Fruit fly (Drosophila melanogaster) whole organism, embryonic: Measurements from ENCODE around the gene Cp18.

Experiments
- Adf1 ChIP-seq: fragments of 200-800 bp; sonication (Bioruptor generic); IDR thresholded peaks from 2 replicates; pipeline ENCODE4 v1.3.6; 2022; ENCODE audit warnings: missing biosample characterization, missing genetic modification characterization
- Aef1 ChIP-seq: fragments of 200-800 bp; sonication (Bioruptor generic); IDR thresholded peaks from 3 replicates; pipeline ENCODE4 v1.3.6; 2022; ENCODE audit warnings: missing biosample characterization, missing genetic modification characterization
- Asciz ChIP-seq: fragments of 200-800 bp; sonication (Bioruptor generic); optimal IDR thresholded peaks from 2 replicates; lab custom pipeline; 2017; ENCODE audit warnings: missing biosample characterization, mild to moderate bottlenecking, missing genetic modification characterization, missing genetic modification reagents
- Bdp1 ChIP-seq: fragments of 200-800 bp; sonication (Bioruptor generic); optimal IDR thresholded peaks from 3 replicates; lab custom pipeline; 2016; ENCODE audit warnings: missing biosample characterization, missing genetic modification characterization
- CG1024 ChIP-seq: fragments of 200-800 bp; sonication (Bioruptor generic); IDR thresholded peaks from 2 replicates; pipeline ENCODE4 v1.3.6; 2022; ENCODE audit warnings: missing biosample characterization, missing genetic modification characterization
- CG10543 ChIP-seq: fragments of 200-800 bp; sonication (Bioruptor generic); optimal IDR thresholded peaks from 3 replicates; lab custom pipeline; 2017; ENCODE audit warnings: missing biosample characterization, mild to moderate bottlenecking, missing genetic modification characterization, moderate library complexity
- CG10959 ChIP-seq: fragments of 200-800 bp; sonication (Bioruptor generic); IDR thresholded peaks from 2 replicates; pipeline ENCODE4 v1.3.6; 2022; ENCODE audit warnings: missing biosample characterization, missing genetic modification characterization
- CG11085 ChIP-seq: fragments of 200-800 bp; sonication (Bioruptor generic); IDR thresholded peaks from 2 replicates; pipeline ENCODE4 v1.3.6; 2022; ENCODE audit warnings: missing biosample characterization, missing genetic modification characterization
- CG13894 ChIP-seq: fragments of 200-800 bp; sonication (Bioruptor generic); optimal IDR thresholded peaks from 3 replicates; lab custom pipeline; 2018; ENCODE audit warnings: missing biosample characterization, mild to moderate bottlenecking, missing genetic modification characterization, moderate library complexity
- CG14710 ChIP-seq: fragments of 200-800 bp; sonication (Bioruptor generic); optimal IDR thresholded peaks from 3 replicates; lab custom pipeline; 2019; ENCODE audit warnings: missing biosample characterization, mild to moderate bottlenecking, missing genetic modification characterization, moderate library complexity
- CG15514 ChIP-seq: fragments of 200-800 bp; sonication (Bioruptor generic); optimal IDR thresholded peaks from 3 replicates; lab custom pipeline; 2017; ENCODE audit warnings: missing biosample characterization, missing genetic modification characterization, mild to moderate bottlenecking, moderate library complexity, missing genetic modification reagents
- CG16815 ChIP-seq: fragments of 200-800 bp; sonication (Bioruptor generic); optimal IDR thresholded peaks from 3 replicates; lab custom pipeline; 2017; ENCODE audit warnings: missing biosample characterization, mild to moderate bottlenecking, missing genetic modification characterization
- CG30403 ChIP-seq: fragments of 200-800 bp; sonication (Bioruptor generic); optimal IDR thresholded peaks from 3 replicates; lab custom pipeline; 2016; ENCODE audit warnings: missing biosample characterization, missing genetic modification characterization
- CG31365 ChIP-seq: fragments of 200-800 bp; sonication (Bioruptor generic); optimal IDR thresholded peaks from 2 replicates; lab custom pipeline; 2018; ENCODE audit warnings: missing biosample characterization, mild to moderate bottlenecking, missing genetic modification characterization
- CG3995 ChIP-seq: fragments of 200-800 bp; sonication (Bioruptor generic); optimal IDR thresholded peaks from 3 replicates; lab custom pipeline; 2016; ENCODE audit warnings: missing biosample characterization, missing genetic modification characterization
- CG4328 ChIP-seq: fragments of 200-800 bp; sonication (Bioruptor generic); optimal IDR thresholded peaks from 3 replicates; lab custom pipeline; 2017; ENCODE audit warnings: missing biosample characterization, missing genetic modification reagents, missing genetic modification characterization
- CG6689 ChIP-seq: fragments of 200-800 bp; sonication (Bioruptor generic); IDR thresholded peaks from 2 replicates; pipeline ENCODE4 v1.3.6; 2022; ENCODE audit warnings: missing biosample characterization, missing genetic modification characterization
- CG6813 ChIP-seq: fragments of 200-800 bp; sonication (Bioruptor generic); optimal IDR thresholded peaks from 2 replicates; lab custom pipeline; 2017; ENCODE audit warnings: missing biosample characterization, missing genetic modification characterization, mild to moderate bottlenecking, moderate library complexity, missing genetic modification reagents
- CG7556 ChIP-seq: fragments of 200-800 bp; sonication (Bioruptor generic); optimal IDR thresholded peaks from 2 replicates; lab custom pipeline; 2017; ENCODE audit warnings: missing biosample characterization, mild to moderate bottlenecking, missing genetic modification characterization
- CG9817 ChIP-seq: fragments of 200-800 bp; sonication (Bioruptor generic); optimal IDR thresholded peaks from 2 replicates; lab custom pipeline; 2018; ENCODE audit warnings: missing biosample characterization, mild to moderate bottlenecking, missing genetic modification characterization, moderate library complexity
- CTCF ChIP-seq: fragments of 200-800 bp; sonication (Bioruptor generic); optimal IDR thresholded peaks from 2 replicates; lab custom pipeline; 2017; ENCODE audit warnings: missing biosample characterization, mild to moderate bottlenecking, missing genetic modification characterization, moderate library complexity
- Dek ChIP-seq: fragments of 200-800 bp; sonication (Bioruptor generic); optimal IDR thresholded peaks from 3 replicates; lab custom pipeline; 2019; ENCODE audit warnings: missing biosample characterization, mild to moderate bottlenecking, missing genetic modification characterization, moderate library complexity
- HHEX ChIP-seq: fragments of 200-800 bp; sonication (Bioruptor generic); optimal IDR thresholded peaks from 3 replicates; lab custom pipeline; 2017; ENCODE audit warnings: missing biosample characterization, mild to moderate bottlenecking, missing genetic modification characterization, missing genetic modification reagents
- HLH3B ChIP-seq: fragments of 200-800 bp; sonication (Bioruptor generic); IDR thresholded peaks from 2 replicates; pipeline ENCODE4 v1.3.6; 2022; ENCODE audit warnings: missing biosample characterization, missing genetic modification characterization
- Hmx ChIP-seq: fragments of 200-800 bp; sonication (Bioruptor generic); optimal IDR thresholded peaks from 2 replicates; lab custom pipeline; 2016; ENCODE audit warnings: missing biosample characterization, missing genetic modification characterization
- Hr3 ChIP-seq: fragments of 200-800 bp; sonication (Bioruptor generic); optimal IDR thresholded peaks from 3 replicates; lab custom pipeline; 2016; ENCODE audit warnings: missing biosample characterization, missing genetic modification characterization
- Mrtf ChIP-seq: fragments of 200-800 bp; sonication (Bioruptor generic); IDR thresholded peaks from 3 replicates; pipeline ENCODE4 v1.3.6; 2022; ENCODE audit warnings: missing biosample characterization, missing genetic modification characterization
- Opbp ChIP-seq: fragments of 200-800 bp; sonication (Bioruptor generic); IDR thresholded peaks from 3 replicates; pipeline ENCODE4 v1.3.6; 2022; ENCODE audit warnings: missing biosample characterization, missing genetic modification characterization; ENCODE audit not compliant: partially characterized antibody
- Sry-β ChIP-seq: fragments of 200-800 bp; sonication (Bioruptor generic); optimal IDR thresholded peaks from 2 replicates; lab custom pipeline; 2018; ENCODE audit warnings: missing biosample characterization, mild to moderate bottlenecking, missing genetic modification characterization, moderate library complexity
- Usf ChIP-seq: fragments of 200-800 bp; sonication (Bioruptor generic); optimal IDR thresholded peaks from 2 replicates; lab custom pipeline; 2017; ENCODE audit warnings: missing genotype, missing biosample characterization, missing genetic modification characterization
- ac ChIP-seq: fragments of 200-800 bp; sonication (Bioruptor generic); optimal IDR thresholded peaks from 3 replicates; lab custom pipeline; 2017; ENCODE audit warnings: missing biosample characterization, mild to moderate bottlenecking, missing genetic modification characterization
- amos ChIP-seq: fragments of 200-800 bp; sonication (Bioruptor generic); IDR thresholded peaks from 2 replicates; pipeline ENCODE4 v1.3.6; 2022; ENCODE audit warnings: missing biosample characterization, missing genetic modification characterization; ENCODE audit not compliant: partially characterized antibody
- ap ChIP-seq: fragments of 200-800 bp; sonication (Bioruptor generic); IDR thresholded peaks from 2 replicates; pipeline ENCODE4 v1.3.6; 2022; ENCODE audit warnings: missing biosample characterization, missing genetic modification characterization
- bcd ChIP-seq: fragments of 200-800 bp; sonication (Bioruptor generic); optimal IDR thresholded peaks from 2 replicates; lab custom pipeline; 2017; ENCODE audit warnings: missing biosample characterization, mild to moderate bottlenecking, missing genetic modification characterization
- ci ChIP-seq: fragments of 200-800 bp; sonication (Bioruptor generic); IDR thresholded peaks from 3 replicates; pipeline ENCODE4 v1.3.6; 2022; ENCODE audit warnings: missing biosample characterization, missing genetic modification characterization
- corto ChIP-seq: fragments of 200-800 bp; sonication (Bioruptor generic); optimal IDR thresholded peaks from 2 replicates; lab custom pipeline; 2016; ENCODE audit warnings: missing biosample characterization, mild to moderate bottlenecking, missing genetic modification characterization, moderate library complexity
- disco-r ChIP-seq: fragments of 200-800 bp; sonication (Bioruptor generic); optimal IDR thresholded peaks from 2 replicates; lab custom pipeline; 2016; ENCODE audit warnings: missing biosample characterization, missing genetic modification characterization
- dm ChIP-seq: fragments of 200-800 bp; sonication (Bioruptor generic); optimal IDR thresholded peaks from 3 replicates; lab custom pipeline; 2016; ENCODE audit warnings: missing biosample characterization, missing genetic modification characterization
- dysf ChIP-seq: fragments of 200-800 bp; sonication (Bioruptor generic); IDR thresholded peaks from 3 replicates; pipeline ENCODE4 v1.3.6; 2022; ENCODE audit warnings: missing biosample characterization, missing genetic modification characterization
- emc ChIP-seq: fragments of 200-800 bp; sonication (Bioruptor generic); optimal IDR thresholded peaks from 2 replicates; lab custom pipeline; 2016; ENCODE audit warnings: missing biosample characterization, missing genetic modification characterization
- fru ChIP-seq: fragments of >200 bp; optimal IDR thresholded peaks from 2 replicates; lab custom pipeline; 2017
- ftz-f1 ChIP-seq: fragments of 200-800 bp; sonication (Bioruptor generic); optimal IDR thresholded peaks from 2 replicates; lab custom pipeline; 2016; ENCODE audit warnings: missing biosample characterization, missing genetic modification characterization
- gcm ChIP-seq: fragments of 200-800 bp; sonication (Bioruptor generic); optimal IDR thresholded peaks from 2 replicates; lab custom pipeline; 2019; ENCODE audit warnings: missing biosample characterization, mild to moderate bottlenecking, missing genetic modification characterization, moderate library complexity
- pnt ChIP-seq: fragments of 200-800 bp; sonication (Bioruptor generic); optimal IDR thresholded peaks from 3 replicates; lab custom pipeline; 2016; ENCODE audit warnings: missing biosample characterization, missing genetic modification characterization
- sqz ChIP-seq: fragments of 200-800 bp; sonication (Bioruptor generic); optimal IDR thresholded peaks from 3 replicates; lab custom pipeline; 2018; ENCODE audit warnings: missing biosample characterization, mild to moderate bottlenecking, missing genetic modification characterization
- stwl ChIP-seq: fragments of 200-800 bp; sonication (Bioruptor generic); optimal IDR thresholded peaks from 3 replicates; lab custom pipeline; 2018; ENCODE audit warnings: missing biosample characterization, mild to moderate bottlenecking, missing genetic modification characterization, moderate library complexity
- tin ChIP-seq: fragments of 200-800 bp; sonication (Bioruptor generic); optimal IDR thresholded peaks from 3 replicates; lab custom pipeline; 2016; ENCODE audit warnings: missing biosample characterization, missing genetic modification characterization
- unpg ChIP-seq: fragments of 200-800 bp; sonication (Bioruptor generic); optimal IDR thresholded peaks from 3 replicates; lab custom pipeline; 2018; ENCODE audit warnings: missing biosample characterization, mild to moderate bottlenecking, missing genetic modification characterization, moderate library complexity
- zfh2 ChIP-seq: fragments of 200-800 bp; sonication (Bioruptor generic); optimal IDR thresholded peaks from 2 replicates; lab custom pipeline; 2016; ENCODE audit warnings: missing biosample characterization, missing genetic modification characterization

Gene Cp18

dm6 chr3L:8691891-8692874, 34.4 kb upstream of the Cp18 start (continued):
- TF ChIP-seq stwl (tag; lab: Kevin White, UChicago), result no peak
- TF ChIP-seq ac (GFP tag; lab: Kevin White, UChicago), result no peak
- peak; percentile 55 for TF ChIP-seq gcm (GFP tag; lab: Kevin White, UChicago)
- no peak for TF ChIP-seq disco-r (GFP tag; lab: Kevin White, UChicago)
- TF ChIP-seq HHEX, result peak; percentile 34
- no peak for TF ChIP-seq CG4328 (GFP tag; lab: Kevin White, UChicago)
- peak; percentile 41 for TF ChIP-seq CG14710
- peak; percentile 36 for TF ChIP-seq Usf (GFP tag; lab: Kevin White, UChicago)
- TF ChIP-seq Adf1 (GFP tag; lab: Robert Waterston, UW), result peak; percentile 55; the same call in 1 of the 2 replicates
- peak; percentile 4 for TF ChIP-seq unpg
- TF ChIP-seq Opbp (GFP tag; lab: Robert Waterston, UW), result no peak
- peak; percentile 86 for TF ChIP-seq CG10543 (GFP tag; lab: Kevin White, UChicago)
- TF ChIP-seq CG7556 (GFP tag; lab: Kevin White, UChicago), result peak; percentile 85
- TF ChIP-seq Hr3, result peak; percentile 64
- no peak for TF ChIP-seq Asciz (GFP tag; lab: Kevin White, UChicago)
- no peak for TF ChIP-seq dm
- TF ChIP-seq CG10959 (GFP tag; lab: Robert Waterston, UW), result no peak
- no peak; the same call in 2 of the 3 replicates for TF ChIP-seq Mrtf
- no peak for TF ChIP-seq Hmx (GFP tag; lab: Kevin White, UChicago)
- peak; percentile 68 for TF ChIP-seq CG30403
- peak; percentile 8; the same call in 1 of the 2 replicates for TF ChIP-seq HLH3B
- no peak for TF ChIP-seq Bdp1 (GFP tag; lab: Kevin White, UChicago)
- no peak for TF ChIP-seq CTCF (GFP tag; lab: Kevin White, UChicago)
- TF ChIP-seq CG3995 (GFP tag; lab: Kevin White, UChicago), result no peak
- peak; percentile 32 for TF ChIP-seq CG16815 (GFP tag; lab: Kevin White, UChicago)
- TF ChIP-seq Sry-β (GFP tag; lab: Kevin White, UChicago), result no peak
- peak; percentile 18 for TF ChIP-seq Dek
- TF ChIP-seq CG9817 (tag; lab: Kevin White, UChicago), result peak; percentile 25
- peak; percentile 75 for TF ChIP-seq ftz-f1
- no peak for TF ChIP-seq fru
- TF ChIP-seq CG11085 (GFP tag; lab: Robert Waterston, UW), result no peak
- TF ChIP-seq bcd (GFP tag; lab: Kevin White, UChicago), result peak; percentile 58
- TF ChIP-seq CG6689 (GFP tag; lab: Robert Waterston, UW), result no peak
- no peak for TF ChIP-seq sqz (GFP tag; lab: Kevin White, UChicago)
- no peak for TF ChIP-seq amos (GFP tag; lab: Robert Waterston, UW)
- TF ChIP-seq ap (GFP tag; lab: Robert Waterston, UW), result no peak
- 0 out of 3 replicates have a peak, but pooled peaks have one; percentile 8 for TF ChIP-seq Aef1 (GFP tag; lab: Robert Waterston, UW)
- peak; percentile 60; the same call in 2 of the 3 replicates for TF ChIP-seq ci (GFP tag; lab: Robert Waterston, UW)
- no peak for TF ChIP-seq CG15514 (GFP tag; lab: Kevin White, UChicago)
- no peak for TF ChIP-seq CG6813
- TF ChIP-seq CG31365 (tag; lab: Kevin White, UChicago), result no peak
- TF ChIP-seq emc (GFP tag; lab: Kevin White, UChicago), result no peak
- no peak for TF ChIP-seq pnt (GFP tag; lab: Kevin White, UChicago)
- peak; percentile 51; the same call in 2 of the 3 replicates for TF ChIP-seq dysf (GFP tag; lab: Robert Waterston, UW)
- no peak for TF ChIP-seq CG1024 (GFP tag; lab: Robert Waterston, UW)
- no peak for TF ChIP-seq zfh2 (GFP tag; lab: Kevin White, UChicago)
- TF ChIP-seq CG13894 (tag; lab: Kevin White, UChicago), result peak; percentile 22
- peak; percentile 12 for TF ChIP-seq tin
- TF ChIP-seq corto (GFP tag; lab: Kevin White, UChicago), result no peak
